Worm (Caenorhabditis elegans) whole organism, midembryonic: ENCODE measurements around the gene T10C6.7.

ENCODE experiments used
- T22C8.4 ChIP-seq: fragments of 200-800 bp; sonication (Bioruptor generic); IDR thresholded peaks from 2 replicates; pipeline ENCODE4 v1.3.6; 2022; ENCODE audit warnings: missing genetic modification characterization, missing compliant biosample characterization
- ref-1 ChIP-seq: fragments of 200-800 bp; sonication (Bioruptor generic); conservative IDR thresholded peaks from 2 replicates; pipeline ENCODE4 v1.3.6; 2022; ENCODE audit warnings: missing genetic modification reagents, missing genetic modification characterization, missing compliant biosample characterization

ce11 chrV:16047052-16047451, 15.5 kb upstream of the T10C6.7 start:
- TF ChIP-seq ref-1, result no peak
- no peak for TF ChIP-seq T22C8.4
